Fruit fly (Drosophila melanogaster): ENCODE results near the gene CG10405.

DNA sequence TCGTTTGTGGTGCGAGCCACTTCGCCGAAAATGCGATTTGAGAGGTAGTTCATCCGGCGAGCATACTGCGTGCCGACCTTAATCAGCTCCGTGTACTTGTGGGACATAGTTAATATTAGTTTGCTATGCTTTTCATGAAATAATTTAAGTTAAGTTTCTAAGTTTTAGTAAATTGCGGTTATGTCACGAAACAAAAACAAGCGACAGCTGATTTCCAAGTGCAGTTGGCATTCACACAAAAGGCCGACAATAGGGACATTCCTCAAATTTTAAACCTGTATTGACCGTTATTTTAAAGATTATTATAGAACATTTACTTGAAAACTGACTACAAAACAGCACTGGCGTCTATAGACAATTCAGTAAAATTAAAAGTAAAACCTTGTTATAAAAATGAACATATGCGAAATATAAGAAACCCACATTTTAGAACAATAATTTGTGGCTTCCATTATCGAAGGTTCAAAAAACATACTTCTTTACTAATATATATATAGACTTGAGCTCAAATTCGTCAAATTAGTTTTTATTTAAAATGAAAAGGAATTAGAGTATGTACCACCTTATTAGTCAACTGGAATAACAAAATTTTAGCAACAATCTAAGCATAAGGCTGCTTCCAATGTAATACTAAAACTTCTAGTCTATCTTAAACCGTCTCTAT is 17.8 kb upstream of the CG10405 start, which contains the start of gene mRpS33:
- TF ChIP-seq rn (GFP tag; IDR thresholded peaks at IDR 0.05) (no peak), CG8301 (tag; optimal IDR thresholded peaks at IDR 0.05) (no peak), D1 (tag; optimal IDR thresholded peaks at IDR 0.05) (no peak), EcR (GFP tag; optimal IDR thresholded peaks at IDR 0.05) (no peak)
